Worm (Caenorhabditis elegans) whole organism, L4 larva: ENCODE data around the gene str-118.

Experiments used
- Y5F2A.4 ChIP-seq: fragments of 200-800 bp; sonication (Bioruptor generic); optimal IDR thresholded peaks from 2 replicates; lab custom pipeline; 2018; ENCODE audit warnings: mild to moderate bottlenecking, missing genetic modification characterization, missing compliant biosample characterization
- ctbp-1 ChIP-seq: fragments of 200-800 bp; sonication (Bioruptor generic); IDR thresholded peaks from 2 replicates; pipeline ENCODE4 v1.3.6; 2022; ENCODE audit warnings: missing genetic modification reagents, missing genetic modification characterization, missing compliant biosample characterization
- lin-38 ChIP-seq: fragments of 200-800 bp; sonication (Bioruptor generic); IDR thresholded peaks from 2 replicates; pipeline ENCODE4 v1.3.6; 2022; ENCODE audit warnings: missing genetic modification reagents, missing genetic modification characterization, missing compliant biosample characterization
- nhr-237 ChIP-seq: sonication (generic microtip); optimal IDR thresholded peaks from 2 replicates; lab custom pipeline; 2017; ENCODE audit warnings: missing biosample characterization, missing genetic modification characterization
- nhr-41 ChIP-seq: fragments of 200-800 bp; sonication (Bioruptor generic); IDR thresholded peaks from 2 replicates; pipeline ENCODE4 v1.3.6; 2022; ENCODE audit warnings: missing genetic modification reagents, missing genetic modification characterization, missing compliant biosample characterization
- nhr-76 ChIP-seq: fragments of 150-350 bp; optimal IDR thresholded peaks from 2 replicates; lab custom pipeline; 2014; ENCODE audit warnings: missing biosample characterization, missing genetic modification characterization
- nhr-77 ChIP-seq: fragments of 150-350 bp; optimal IDR thresholded peaks from 2 replicates; lab custom pipeline; 2014; ENCODE audit warnings: missing biosample characterization, missing genetic modification characterization
- skn-1 ChIP-seq: fragments of 150-350 bp; optimal IDR thresholded peaks from 2 replicates; lab custom pipeline; 2014; ENCODE audit warnings: missing biosample characterization, missing genetic modification characterization
- unc-62 ChIP-seq, 3 experiments: fragments of 150-350 bp in 1 of 3; sonication (generic microtip); optimal IDR thresholded peaks in 2 of 3; peaks in 1 of 3; 1 replicate in 1 of 3; 2 replicates in 2 of 3; lab custom pipeline; 2014 to 2017; ENCODE audit warnings: missing biosample characterization in 3 of 3, missing genetic modification characterization in 3 of 3, missing genetic modification reagents in 3 of 3, missing genotype in 1 of 3
- vab-7 ChIP-seq: fragments of 200-800 bp; sonication (Bioruptor generic); IDR thresholded peaks from 2 replicates; pipeline ENCODE4 v1.3.6; 2022; ENCODE audit warnings: missing genetic modification reagents, missing genetic modification characterization, missing compliant biosample characterization
- zag-1 ChIP-seq: fragments of 150-350 bp; optimal IDR thresholded peaks from 2 replicates; lab custom pipeline; 2014; ENCODE audit warnings: missing biosample characterization, missing genetic modification characterization
- ztf-11 ChIP-seq: fragments of 150-350 bp; optimal IDR thresholded peaks from 2 replicates; lab custom pipeline; 2014; ENCODE audit warnings: missing biosample characterization, missing genetic modification characterization

ce11 chrV:10064221-10064620 lies 12.3 kb downstream of the str-118 start, which contains the start of gene fipr-13:
- no peak for TF ChIP-seq Y5F2A.4 (GFP tag; lab: Kevin White, UChicago)
- TF ChIP-seq skn-1 = no peak
- no peak for TF ChIP-seq nhr-77
- TF ChIP-seq nhr-237 (tag; lab: Kevin White, UChicago) = no peak
- no peak for TF ChIP-seq unc-62 (GFP tag; optimal IDR thresholded peaks at IDR 0.05 in 1 of 2; lab: Kevin White, UChicago)
- TF ChIP-seq unc-62 (tag; optimal IDR thresholded peaks at IDR 0.05; lab: Kevin White, UChicago) = no peak
- no peak for TF ChIP-seq nhr-76
- no peak for TF ChIP-seq vab-7 (GFP tag; lab: Robert Waterston, UW)
- TF ChIP-seq lin-38 (GFP tag; lab: Robert Waterston, UW) = no peak
- no peak for TF ChIP-seq ctbp-1
- no peak for TF ChIP-seq zag-1 (tag; lab: Kevin White, UChicago)
- TF ChIP-seq ztf-11 (tag; lab: Kevin White, UChicago) = no peak
- no peak for TF ChIP-seq nhr-41 (GFP tag; lab: Robert Waterston, UW)
